Fruit fly (Drosophila melanogaster) whole organism, adult: ENCODE data around the gene CG31343.

Experiments used
- CG11617 ChIP-seq: fragments of 200-800 bp; sonication (Bioruptor generic); optimal IDR thresholded peaks from 2 replicates; lab custom pipeline; 2017; ENCODE audit warnings: mild to moderate bottlenecking, missing biosample characterization, missing genetic modification reagents, missing genetic modification characterization
- CG12768 ChIP-seq: fragments of 200-800 bp; sonication (Bioruptor generic); optimal IDR thresholded peaks from 2 replicates; lab custom pipeline; 2017; ENCODE audit warnings: missing biosample characterization, missing genetic modification characterization, mild to moderate bottlenecking, moderate library complexity, missing genetic modification reagents
- CG14711 ChIP-seq: fragments of 200-800 bp; sonication (Bioruptor generic); optimal IDR thresholded peaks from 2 replicates; lab custom pipeline; 2018; ENCODE audit warnings: missing biosample characterization, mild to moderate bottlenecking, missing genetic modification characterization, moderate library complexity
- CG1620 ChIP-seq: fragments of 200-800 bp; sonication (Bioruptor generic); optimal IDR thresholded peaks from 2 replicates; lab custom pipeline; 2016; ENCODE audit warnings: missing biosample characterization, missing genetic modification characterization
- CG33017 ChIP-seq: fragments of 200-800 bp; sonication (Bioruptor generic); optimal IDR thresholded peaks from 2 replicates; lab custom pipeline; 2018; ENCODE audit warnings: missing biosample characterization, mild to moderate bottlenecking, missing genetic modification characterization, moderate library complexity
- CG5204 ChIP-seq: fragments of 200-800 bp; sonication (Bioruptor generic); optimal IDR thresholded peaks from 2 replicates; lab custom pipeline; 2016; ENCODE audit warnings: missing biosample characterization, missing genetic modification characterization
- CG7045 ChIP-seq: fragments of 200-800 bp; sonication (Bioruptor generic); optimal IDR thresholded peaks from 2 replicates; lab custom pipeline; 2017; ENCODE audit warnings: missing biosample characterization, mild to moderate bottlenecking, missing genetic modification characterization
- CG7101 ChIP-seq: fragments of 200-800 bp; sonication (Bioruptor generic); optimal IDR thresholded peaks from 2 replicates; lab custom pipeline; 2018; ENCODE audit warnings: missing biosample characterization, mild to moderate bottlenecking, missing genetic modification characterization, moderate library complexity
- Clk ChIP-seq: fragments of 200-800 bp; sonication (Bioruptor generic); optimal IDR thresholded peaks from 2 replicates; lab custom pipeline; 2017; ENCODE audit warnings: missing biosample characterization, missing genetic modification characterization
- Crg-1 ChIP-seq: fragments of 200-800 bp; sonication (Bioruptor generic); optimal IDR thresholded peaks from 2 replicates; lab custom pipeline; 2016; ENCODE audit warnings: missing biosample characterization, missing genetic modification characterization
- Hr96 ChIP-seq: fragments of 200-800 bp; sonication (Bioruptor generic); optimal IDR thresholded peaks from 2 replicates; lab custom pipeline; 2016; ENCODE audit warnings: missing biosample characterization, missing genetic modification characterization
- Mnt ChIP-seq: fragments of 200-800 bp; sonication (Bioruptor generic); optimal IDR thresholded peaks from 2 replicates; lab custom pipeline; 2016; ENCODE audit warnings: missing biosample characterization, mild to moderate bottlenecking, missing genetic modification characterization
- bab1 ChIP-seq: fragments of 200-800 bp; sonication (Bioruptor generic); optimal IDR thresholded peaks from 3 replicates; lab custom pipeline; 2019; ENCODE audit warnings: missing biosample characterization, mild to moderate bottlenecking, missing genetic modification characterization, moderate library complexity
- cic ChIP-seq: fragments of 200-800 bp; sonication (Bioruptor generic); optimal IDR thresholded peaks from 2 replicates; lab custom pipeline; 2017; ENCODE audit warnings: missing biosample characterization, mild to moderate bottlenecking, missing genetic modification characterization, moderate library complexity
- cnc ChIP-seq, 2 experiments: fragments of >200 bp; optimal IDR thresholded peaks; 2 replicates each; lab custom pipeline; 2017
- kay ChIP-seq: fragments of 200-800 bp; sonication (Bioruptor generic); peaks from one replicate; lab custom pipeline; 2016; ENCODE audit warnings: missing biosample characterization, missing genetic modification characterization, borderline replicate concordance
- ovo ChIP-seq: fragments of 200-800 bp; sonication (Bioruptor generic); optimal IDR thresholded peaks from 2 replicates; lab custom pipeline; 2016; ENCODE audit warnings: missing biosample characterization, missing genetic modification characterization
- pad ChIP-seq: fragments of 200-800 bp; sonication (Bioruptor generic); optimal IDR thresholded peaks from 3 replicates; lab custom pipeline; 2017; ENCODE audit warnings: missing biosample characterization, missing genetic modification characterization, mild to moderate bottlenecking, moderate library complexity, missing genetic modification reagents
- tj ChIP-seq: fragments of 200-800 bp; sonication (Bioruptor generic); optimal IDR thresholded peaks from 3 replicates; lab custom pipeline; 2017; ENCODE audit warnings: missing biosample characterization, mild to moderate bottlenecking, missing genetic modification characterization, moderate library complexity
- toe ChIP-seq: fragments of 200-800 bp; sonication (Bioruptor generic); optimal IDR thresholded peaks from 2 replicates; lab custom pipeline; 2016; ENCODE audit warnings: missing biosample characterization, missing genetic modification characterization

Gene CG31343

dm6 chr3R:21744988-21745387, at the start of gene CG31343:
Gene CG31343 (plus strand): TSS chr3R:21745266.
- TF ChIP-seq Mnt: no peak
- no peak for TF ChIP-seq CG7045

dm6 chr3R:21698895-21699300, 46.2 kb upstream of the CG31343 start:
- TF ChIP-seq CG1620 (no peak), CG12768 (GFP tag; lab: Kevin White, UChicago) (no peak), CG7101 (tag; lab: Kevin White, UChicago) (no peak), cnc (optimal IDR thresholded peaks at IDR 0.05; lab: Kevin White, UChicago) (no peak), cic (GFP tag; lab: Kevin White, UChicago) (no peak), bab1 (GFP tag; lab: Kevin White, UChicago) (no peak), tj (GFP tag; lab: Kevin White, UChicago) (no peak)

DNA sequence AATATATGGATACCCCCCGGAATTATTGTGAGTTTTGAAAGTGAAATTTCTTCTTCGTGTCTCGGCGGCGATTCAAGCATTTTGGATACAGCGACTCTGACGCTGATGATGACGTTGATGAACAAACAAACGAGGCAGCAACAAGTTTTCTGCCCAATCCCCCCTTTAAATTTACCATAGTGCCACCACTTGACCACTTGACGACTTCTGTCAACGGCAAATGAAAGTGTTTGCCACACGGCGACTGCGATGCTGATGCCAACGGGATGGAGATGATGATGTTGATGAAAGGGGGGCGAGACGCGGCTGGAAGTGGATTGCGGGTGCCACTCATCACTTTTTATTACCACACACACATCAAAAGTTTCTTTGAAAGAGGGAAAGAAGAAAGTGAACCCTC, 44.6 kb upstream of the CG31343 start:
- TF ChIP-seq CG5204 (GFP tag; lab: Kevin White, UChicago) (no peak), CG33017 (tag; lab: Kevin White, UChicago) (no peak), cic (GFP tag; lab: Kevin White, UChicago) (no peak), Hr96 (no peak), CG7045 (no peak), CG14711 (tag; lab: Kevin White, UChicago) (no peak), toe (GFP tag; lab: Kevin White, UChicago) (no peak), CG7101 (tag; lab: Kevin White, UChicago) (no peak), cnc (optimal IDR thresholded peaks at IDR 0.05; lab: Kevin White, UChicago) (no peak), CG11617 (GFP tag; lab: Kevin White, UChicago) (no peak), kay (GFP tag; lab: Kevin White, UChicago) (no peak), ovo (GFP tag; lab: Kevin White, UChicago) (no peak), pad (GFP tag; lab: Kevin White, UChicago) (no peak), Clk (GFP tag; lab: Kevin White, UChicago) (no peak), Mnt (no peak), Crg-1 (GFP tag; lab: Kevin White, UChicago) (no peak), CG1620 (no peak), bab1 (GFP tag; lab: Kevin White, UChicago) (no peak), CG12768 (GFP tag; lab: Kevin White, UChicago) (no peak), tj (GFP tag; lab: Kevin White, UChicago) (no peak)

DNA sequence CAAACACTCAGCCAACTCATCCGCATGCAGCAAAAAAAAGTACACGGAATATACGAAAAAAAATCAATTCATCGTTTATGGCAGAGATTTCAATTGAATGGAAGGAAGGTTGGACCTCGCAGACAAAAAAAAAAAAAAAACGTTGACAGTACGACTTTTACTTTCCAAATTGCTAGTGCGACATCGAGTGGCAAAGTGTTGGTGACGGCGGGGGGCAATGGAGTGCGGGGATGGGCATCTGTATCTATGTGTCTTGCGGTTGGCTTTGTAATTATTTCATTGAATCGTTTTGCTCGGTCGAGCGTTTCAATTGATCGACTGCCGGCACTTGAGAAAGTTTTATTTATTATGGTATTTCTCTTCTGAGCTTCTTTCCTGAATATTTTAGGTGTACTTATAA, 43.5 kb upstream of the CG31343 start:
- TF ChIP-seq kay (GFP tag; lab: Kevin White, UChicago) (peak; percentile 32), bab1 (GFP tag; lab: Kevin White, UChicago) (no peak)

DNA sequence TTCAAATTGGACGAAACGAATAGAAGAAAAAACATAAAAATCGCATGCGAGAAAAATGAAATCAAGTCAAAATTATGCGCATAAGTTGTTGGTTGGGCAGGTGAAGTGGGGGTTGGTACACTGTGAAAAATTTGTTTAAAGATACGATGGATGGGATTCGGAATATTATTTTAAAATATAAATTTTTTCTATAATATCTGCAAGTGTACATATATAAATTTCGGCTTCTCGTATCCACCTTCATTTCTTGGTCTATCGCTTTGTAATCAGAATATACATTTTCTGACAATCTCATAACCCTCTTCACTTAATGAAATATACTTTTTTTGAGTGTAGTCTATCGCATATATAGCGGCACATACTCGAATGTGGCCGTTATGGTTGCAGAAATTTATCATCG, 41.7 kb upstream of the CG31343 start:
- TF ChIP-seq kay (GFP tag; lab: Kevin White, UChicago) (no peak), tj (GFP tag; lab: Kevin White, UChicago) (no peak), CG12768 (GFP tag; lab: Kevin White, UChicago) (no peak), Mnt (no peak), ovo (GFP tag; lab: Kevin White, UChicago) (no peak), Clk (GFP tag; lab: Kevin White, UChicago) (no peak), CG33017 (tag; lab: Kevin White, UChicago) (no peak), CG7101 (tag; lab: Kevin White, UChicago) (no peak), cic (GFP tag; lab: Kevin White, UChicago) (no peak), CG7045 (no peak), CG11617 (GFP tag; lab: Kevin White, UChicago) (no peak), CG5204 (GFP tag; lab: Kevin White, UChicago) (no peak), pad (GFP tag; lab: Kevin White, UChicago) (no peak), Hr96 (no peak), toe (GFP tag; lab: Kevin White, UChicago) (no peak), CG14711 (tag; lab: Kevin White, UChicago) (no peak), CG1620 (no peak), Crg-1 (GFP tag; lab: Kevin White, UChicago) (no peak), bab1 (GFP tag; lab: Kevin White, UChicago) (no peak), cnc (optimal IDR thresholded peaks at IDR 0.05; lab: Kevin White, UChicago) (no peak)

DNA sequence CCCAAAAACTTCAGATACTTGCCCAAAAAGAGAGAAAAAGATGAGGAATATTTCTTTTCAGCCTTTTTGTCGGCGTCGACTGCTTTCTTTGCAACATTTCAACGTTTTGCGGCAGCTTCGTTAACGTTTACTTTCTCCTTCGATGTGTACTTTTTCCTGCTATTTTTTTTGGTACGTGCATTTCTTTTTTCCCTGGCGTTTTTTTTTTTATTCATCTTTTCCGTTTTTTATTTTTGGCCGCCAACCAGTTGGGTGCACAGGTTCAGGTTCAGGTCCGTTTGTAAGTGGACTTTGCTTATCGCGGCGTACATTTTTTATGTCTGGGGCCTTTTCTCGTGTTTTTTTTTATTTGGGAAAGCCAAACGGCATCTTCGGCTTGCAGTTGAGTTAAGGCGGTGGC, 40.6 kb upstream of the CG31343 start:
- TF ChIP-seq bab1 (GFP tag; lab: Kevin White, UChicago) (no peak), CG5204 (GFP tag; lab: Kevin White, UChicago) (no peak), tj (GFP tag; lab: Kevin White, UChicago) (no peak), CG7101 (tag; lab: Kevin White, UChicago) (no peak), Mnt (no peak), Crg-1 (GFP tag; lab: Kevin White, UChicago) (no peak), cic (GFP tag; lab: Kevin White, UChicago) (no peak)

DNA sequence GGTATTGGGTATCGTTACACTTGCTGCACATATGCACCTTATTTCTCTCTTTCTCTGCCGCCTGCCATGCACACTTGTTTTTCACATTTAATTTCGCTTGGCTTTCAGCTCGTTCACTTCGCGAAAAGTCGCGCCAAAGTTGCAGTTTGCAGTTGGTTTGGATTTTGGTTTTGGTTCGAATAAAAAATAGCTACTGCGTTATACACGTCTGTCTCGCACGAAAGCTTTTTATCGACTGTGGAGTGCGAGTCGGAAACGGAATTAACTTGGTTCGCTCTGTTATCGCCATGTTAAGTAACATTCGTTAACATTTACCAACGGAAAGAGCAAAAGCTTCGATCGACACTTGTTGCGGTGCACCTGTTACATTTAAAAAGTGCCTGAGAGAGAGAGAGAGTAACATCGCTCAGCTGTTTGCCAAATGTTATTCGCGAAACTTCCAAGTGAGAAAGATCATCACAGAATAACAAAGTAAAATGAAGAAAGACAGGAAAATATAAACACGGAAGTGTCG, 25.6 kb upstream of the CG31343 start, which contains the start of gene CG31176:
CG31176 (minus strand) TSS at position 241 of the 514 bp plus-strand sequence.
- TF ChIP-seq CG11617 (GFP tag; lab: Kevin White, UChicago) (no peak), CG5204 (GFP tag; lab: Kevin White, UChicago) (no peak), pad (GFP tag; lab: Kevin White, UChicago) (no peak), CG33017 (tag; lab: Kevin White, UChicago) (no peak), CG7101 (tag; lab: Kevin White, UChicago) (no peak), kay (GFP tag; lab: Kevin White, UChicago) (peak; percentile 66), bab1 (GFP tag; lab: Kevin White, UChicago) (peak; percentile 4), Hr96 (no peak)
